Worm (Caenorhabditis elegans): ENCODE results near the gene F54E4.3.

- TF ChIP-seq R02D3.7 (tag; optimal IDR thresholded peaks at IDR 0.05) (no peak), ztf-11 (tag; optimal IDR thresholded peaks at IDR 0.05) (no peak), alr-1 (tag; optimal IDR thresholded peaks at IDR 0.05) (no peak), aly-2 (tag; optimal IDR thresholded peaks at IDR 0.05) (no peak), ceh-16 (tag; optimal IDR thresholded peaks at IDR 0.05) (no peak), nhr-12 (tag; optimal IDR thresholded peaks at IDR 0.05) (no peak)
Measured at ce11 chrX:14589051-14589736, 47.0 kb downstream of the F54E4.3 start, which contains the start of the genes C44H4.4 and tap-1.

Data from whole organism, L2 larva.